Comparison of ENCODE assay signal across 1 fruit fly cellular context in the genomic region with DNA sequence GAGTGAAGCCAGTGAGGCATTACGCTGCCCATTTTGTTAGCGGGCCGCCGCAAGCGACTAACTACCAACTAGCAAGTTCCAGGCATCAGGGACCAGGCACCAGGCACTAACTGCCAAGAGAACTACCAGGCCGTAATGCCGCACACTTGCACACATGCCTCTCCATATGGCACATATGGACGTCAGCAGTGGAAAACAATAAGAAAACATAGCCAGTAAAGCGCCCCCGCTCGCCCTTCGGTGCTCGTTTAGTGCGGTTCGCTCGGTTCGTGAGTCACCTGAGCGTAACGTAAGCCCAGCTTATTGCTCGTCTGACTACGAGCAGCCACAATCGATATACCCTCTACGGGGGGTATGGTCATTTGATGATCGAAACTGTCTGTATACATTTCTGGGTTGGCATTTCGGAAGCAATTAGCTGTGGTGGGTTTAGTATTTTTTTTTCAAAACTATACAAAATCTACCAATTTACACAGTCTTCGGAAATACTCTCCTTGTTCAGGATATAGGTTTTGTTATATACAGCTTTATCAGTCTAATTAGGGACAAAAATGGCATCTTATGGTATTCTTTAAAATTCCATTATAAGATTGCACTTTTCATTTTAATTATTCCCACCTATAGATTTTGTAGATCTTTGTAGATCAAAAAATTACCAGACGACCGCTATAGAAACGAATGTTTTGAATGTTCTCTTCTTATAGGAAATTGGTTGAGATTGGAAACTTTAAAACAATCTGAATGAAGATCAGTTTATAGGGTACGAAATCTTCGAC.
TF ChIP-seq lines count a peak whose summit lies in the region.

No protein-coding gene starts in this region.

TF ChIP-seq in whole organism, embryonic, 481 proteins besides CTCF, POLR2A, EP300 and RAD21 (continued from another document):
- TF ChIP-seq tio (GFP tag; optimal IDR thresholded peaks at IDR 0.05; lab: Kevin White, UChicago): peak; percentile 23
- peak; percentile 22 for TF ChIP-seq CG12659 (GFP tag; optimal IDR thresholded peaks at IDR 0.05; lab: Kevin White, UChicago)
- TF ChIP-seq lmd (GFP tag; IDR thresholded peaks at IDR 0.05; lab: Robert Waterston, UW): peak; percentile 10; the same call in 1 of the 2 replicates
- no peak for TF ChIP-seq ro (GFP tag; IDR thresholded peaks at IDR 0.05; lab: Robert Waterston, UW)
- TF ChIP-seq Hr39 (optimal IDR thresholded peaks at IDR 0.05; lab: Kevin White, UChicago): no peak
- TF ChIP-seq schlank (tag; optimal IDR thresholded peaks at IDR 0.05; lab: Kevin White, UChicago): no peak
- 0 out of 2 replicates have a peak, but pooled peaks have one; percentile 13 for TF ChIP-seq vvl (GFP tag; IDR thresholded peaks at IDR 0.05; lab: Robert Waterston, UW)
- peak; percentile 76 for TF ChIP-seq sens (GFP tag; lab: Kevin White, UChicago)
- no peak for TF ChIP-seq wek (GFP tag; optimal IDR thresholded peaks at IDR 0.05; lab: Kevin White, UChicago)
- peak; percentile 50 for TF ChIP-seq Oli (tag; optimal IDR thresholded peaks at IDR 0.05; lab: Kevin White, UChicago)
- peak; percentile 2 for TF ChIP-seq pum (GFP tag; optimal IDR thresholded peaks at IDR 0.05; lab: Kevin White, UChicago)
- peak; percentile 34 for TF ChIP-seq abd-A (tag; optimal IDR thresholded peaks at IDR 0.05; lab: Kevin White, UChicago)
- TF ChIP-seq CG7839 (tag; optimal IDR thresholded peaks at IDR 0.05; lab: Kevin White, UChicago): peak; percentile 24
- no peak for TF ChIP-seq YL-1 (GFP tag; optimal IDR thresholded peaks at IDR 0.05; lab: Kevin White, UChicago)
- peak; percentile 26 for TF ChIP-seq Sox102F (GFP tag; optimal IDR thresholded peaks at IDR 0.05; lab: Kevin White, UChicago)
- peak; percentile 31 for TF ChIP-seq CG12391 (tag; optimal IDR thresholded peaks at IDR 0.05; lab: Kevin White, UChicago)
- peak; percentile 16; the same call in 1 of the 2 replicates for TF ChIP-seq CG32532 (GFP tag; IDR thresholded peaks at IDR 0.05; lab: Robert Waterston, UW)
- peak; percentile 12; the same call in 1 of the 2 replicates for TF ChIP-seq Drgx (GFP tag; IDR thresholded peaks at IDR 0.05; lab: Robert Waterston, UW)
- no peak for TF ChIP-seq CG7271 (tag; optimal IDR thresholded peaks at IDR 0.05; lab: Kevin White, UChicago)
- peak; percentile 27 for TF ChIP-seq CG17385 (GFP tag; optimal IDR thresholded peaks at IDR 0.05; lab: Kevin White, UChicago)
- peak; percentile 55 for TF ChIP-seq CG4424 (GFP tag; optimal IDR thresholded peaks at IDR 0.05; lab: Kevin White, UChicago)
- no peak for TF ChIP-seq CG6254 (GFP tag; optimal IDR thresholded peaks at IDR 0.05; lab: Kevin White, UChicago)
- peak; percentile 30 for TF ChIP-seq az2 (GFP tag; optimal IDR thresholded peaks at IDR 0.05; lab: Kevin White, UChicago)
- no peak for TF ChIP-seq lola (GFP tag; optimal IDR thresholded peaks at IDR 0.05; lab: Kevin White, UChicago)
- TF ChIP-seq Trl (optimal IDR thresholded peaks at IDR 0.05; lab: Kevin White, UChicago): no peak
- no peak for TF ChIP-seq Trl (GFP tag; optimal IDR thresholded peaks at IDR 0.05; lab: Kevin White, UChicago)
- TF ChIP-seq ttk (GFP tag; IDR thresholded peaks at IDR 0.05; lab: Robert Waterston, UW): 0 out of 2 replicates have a peak, but pooled peaks have one; percentile 18
- TF ChIP-seq vfl (GFP tag; optimal IDR thresholded peaks at IDR 0.05; lab: Kevin White, UChicago): no peak
- no peak for TF ChIP-seq CG6765 (GFP tag; optimal IDR thresholded peaks at IDR 0.05; lab: Kevin White, UChicago)
- peak; percentile 11 for TF ChIP-seq Deaf1 (tag; optimal IDR thresholded peaks at IDR 0.05; lab: Kevin White, UChicago)
- 0 out of 3 replicates have a peak, but pooled peaks have one; percentile 13 for TF ChIP-seq tgo (GFP tag; IDR thresholded peaks at IDR 0.05; lab: Robert Waterston, UW)
- TF ChIP-seq CG9932 (GFP tag; IDR thresholded peaks at IDR 0.05; lab: Robert Waterston, UW): peak; percentile 47
- TF ChIP-seq CG11398 (GFP tag; optimal IDR thresholded peaks at IDR 0.05; lab: Kevin White, UChicago): peak; percentile 28
- TF ChIP-seq CG8388 (GFP tag; optimal IDR thresholded peaks at IDR 0.05; lab: Kevin White, UChicago): peak; percentile 3
- peak; percentile 4 for TF ChIP-seq Hr3 (GFP tag; optimal IDR thresholded peaks at IDR 0.05; lab: Kevin White, UChicago)
- no peak for TF ChIP-seq jigr1 (GFP tag; IDR thresholded peaks at IDR 0.05; lab: Robert Waterston, UW)
- TF ChIP-seq CG18262 (tag; optimal IDR thresholded peaks at IDR 0.05; lab: Kevin White, UChicago): peak; percentile 9
- TF ChIP-seq Chrac-16 (GFP tag; optimal IDR thresholded peaks at IDR 0.05; lab: Kevin White, UChicago): peak; percentile 4
- peak; percentile 50 for TF ChIP-seq kni (GFP tag; optimal IDR thresholded peaks at IDR 0.05; lab: Kevin White, UChicago)
- no peak for TF ChIP-seq bowl (GFP tag; IDR thresholded peaks at IDR 0.05; lab: Robert Waterston, UW)
- TF ChIP-seq Jarid2 (GFP tag; optimal IDR thresholded peaks at IDR 0.05; lab: Kevin White, UChicago): no peak
- peak; percentile 15; the same call in 1 of the 2 replicates for TF ChIP-seq CG10366 (GFP tag; IDR thresholded peaks at IDR 0.05; lab: Robert Waterston, UW)
- TF ChIP-seq CG13894 (tag; optimal IDR thresholded peaks at IDR 0.05; lab: Kevin White, UChicago): peak; percentile 33
- TF ChIP-seq Mrtf (GFP tag; IDR thresholded peaks at IDR 0.05; lab: Robert Waterston, UW): 0 out of 3 replicates have a peak, but pooled peaks have one; percentile 4
- TF ChIP-seq CG15269 (tag; optimal IDR thresholded peaks at IDR 0.05; lab: Kevin White, UChicago): peak; percentile 7
- TF ChIP-seq Mad (GFP tag; optimal IDR thresholded peaks at IDR 0.05; lab: Kevin White, UChicago): no peak
- 0 out of 2 replicates have a peak, but pooled peaks have one; percentile 15 for TF ChIP-seq E2f1 (GFP tag; IDR thresholded peaks at IDR 0.05; lab: Robert Waterston, UW)
- no peak for TF ChIP-seq CG7372 (GFP tag; IDR thresholded peaks at IDR 0.05; lab: Robert Waterston, UW)
- no peak for TF ChIP-seq maf-S (GFP tag; optimal IDR thresholded peaks at IDR 0.05; lab: Kevin White, UChicago)
- TF ChIP-seq CG4404 (GFP tag; IDR thresholded peaks at IDR 0.05; lab: Robert Waterston, UW): no peak
- TF ChIP-seq CoRest (tag; optimal IDR thresholded peaks at IDR 0.05; lab: Kevin White, UChicago): peak; percentile 55
- no peak for TF ChIP-seq CG17328 (GFP tag; IDR thresholded peaks at IDR 0.05; lab: Robert Waterston, UW)
- TF ChIP-seq CG6689 (GFP tag; IDR thresholded peaks at IDR 0.05; lab: Robert Waterston, UW): peak; percentile 26; the same call in 1 of the 2 replicates
- TF ChIP-seq CG31441 (GFP tag; IDR thresholded peaks at IDR 0.05; lab: Robert Waterston, UW): 0 out of 2 replicates have a peak, but pooled peaks have one; percentile 23
- peak; percentile 48; the same call in 1 of the 3 replicates for TF ChIP-seq Dbx (GFP tag; IDR thresholded peaks at IDR 0.05; lab: Robert Waterston, UW)
- peak; percentile 36 for TF ChIP-seq phol (tag; optimal IDR thresholded peaks at IDR 0.05; lab: Kevin White, UChicago)
- peak; percentile 25 for TF ChIP-seq Ssrp (tag; optimal IDR thresholded peaks at IDR 0.05; lab: Kevin White, UChicago)
- TF ChIP-seq CG12155 (GFP tag; optimal IDR thresholded peaks at IDR 0.05; lab: Kevin White, UChicago): peak; percentile 8
- no peak for TF ChIP-seq CG3281 (GFP tag; optimal IDR thresholded peaks at IDR 0.05; lab: Kevin White, UChicago)
- TF ChIP-seq CG12769 (tag; optimal IDR thresholded peaks at IDR 0.05; lab: Kevin White, UChicago): peak; percentile 80
- peak in 1 of 2 experiments; percentile 20 for TF ChIP-seq bsh (GFP tag; optimal IDR thresholded peaks at IDR 0.05; lab: Kevin White, UChicago)
- no peak for TF ChIP-seq Taf1 (GFP tag; IDR thresholded peaks at IDR 0.05; lab: Robert Waterston, UW)
- TF ChIP-seq CG1233 (GFP tag; optimal IDR thresholded peaks at IDR 0.05; lab: Kevin White, UChicago): peak; percentile 5
- TF ChIP-seq CG34422 (GFP tag; IDR thresholded peaks at IDR 0.05; lab: Robert Waterston, UW): 0 out of 3 replicates have a peak, but pooled peaks have one; percentile 31
- peak; percentile 62 for TF ChIP-seq slbo (GFP tag; IDR thresholded peaks at IDR 0.05; lab: Robert Waterston, UW)
- TF ChIP-seq sug (tag; optimal IDR thresholded peaks at IDR 0.05; lab: Kevin White, UChicago): peak; percentile 16
- TF ChIP-seq Ptx1 (GFP tag; IDR thresholded peaks at IDR 0.05; lab: Robert Waterston, UW): peak; percentile 16; the same call in 1 of the 2 replicates
- peak; percentile 9 for TF ChIP-seq Meics (GFP tag; optimal IDR thresholded peaks at IDR 0.05; lab: Kevin White, UChicago)
- peak; percentile 35; the same call in 1 of the 2 replicates for TF ChIP-seq Rfx (GFP tag; IDR thresholded peaks at IDR 0.05; lab: Robert Waterston, UW)
- TF ChIP-seq ewg (GFP tag; optimal IDR thresholded peaks at IDR 0.05; lab: Kevin White, UChicago): no peak
- TF ChIP-seq CG7786 (GFP tag; optimal IDR thresholded peaks at IDR 0.05; lab: Kevin White, UChicago): peak; percentile 40
- TF ChIP-seq PHDP (tag; optimal IDR thresholded peaks at IDR 0.05; lab: Kevin White, UChicago): no peak
- no peak for TF ChIP-seq CG33557 (GFP tag; optimal IDR thresholded peaks at IDR 0.05; lab: Kevin White, UChicago)
- TF ChIP-seq odd (GFP tag; optimal IDR thresholded peaks at IDR 0.05; lab: Kevin White, UChicago): peak; percentile 34
- no peak for TF ChIP-seq CG5245 (GFP tag; optimal IDR thresholded peaks at IDR 0.05; lab: Kevin White, UChicago)
- no peak for TF ChIP-seq CG4617 (GFP tag; optimal IDR thresholded peaks at IDR 0.05; lab: Kevin White, UChicago; ENCODE audit: borderline replicate concordance)
